Worm (Caenorhabditis elegans) whole organism, late embryonic: Measurements from ENCODE around the gene T04C12.7.

Source experiments
- K02D7.2 ChIP-seq: sonication (generic microtip); optimal IDR thresholded peaks from 2 replicates; lab custom pipeline; 2017; ENCODE audit warnings: mild to moderate bottlenecking, missing genetic modification characterization, missing compliant biosample characterization
- K09A11.1 ChIP-seq: sonication (generic microtip); optimal IDR thresholded peaks from 2 replicates; lab custom pipeline; 2017; ENCODE audit warnings: antibody characterized with exemption, mild to moderate bottlenecking, missing genetic modification characterization, missing compliant biosample characterization; ENCODE audit not compliant: insufficient read depth
- T23F11.4 ChIP-seq: fragments of 200-800 bp; sonication (Bioruptor generic); optimal IDR thresholded peaks from 2 replicates; lab custom pipeline; 2018; ENCODE audit warnings: mild to moderate bottlenecking, missing genetic modification characterization, missing compliant biosample characterization
- Y22D7AL.16 ChIP-seq: sonication (generic microtip); optimal IDR thresholded peaks from 2 replicates; lab custom pipeline; 2016; ENCODE audit warnings: missing genetic modification characterization, missing compliant biosample characterization
- ceh-18 ChIP-seq: sonication (generic microtip); optimal IDR thresholded peaks from 2 replicates; lab custom pipeline; 2016; ENCODE audit warnings: missing genetic modification characterization, missing compliant biosample characterization
- ceh-2 ChIP-seq: sonication (generic microtip); optimal IDR thresholded peaks from 2 replicates; lab custom pipeline; 2016; ENCODE audit warnings: missing genotype, missing genetic modification characterization, missing compliant biosample characterization
- ceh-22 ChIP-seq: sonication (generic microtip); optimal IDR thresholded peaks from 2 replicates; lab custom pipeline; 2017; ENCODE audit warnings: missing biosample characterization, missing genetic modification characterization
- ceh-30 ChIP-seq: fragments of 150-350 bp; optimal IDR thresholded peaks from 2 replicates; lab custom pipeline; 2014; ENCODE audit warnings: missing biosample characterization, missing genetic modification characterization
- ceh-31 ChIP-seq: sonication (generic microtip); optimal IDR thresholded peaks from 2 replicates; lab custom pipeline; 2016; ENCODE audit warnings: missing genetic modification characterization, missing compliant biosample characterization
- ceh-34 ChIP-seq: sonication (generic microtip); optimal IDR thresholded peaks from 2 replicates; lab custom pipeline; 2016; ENCODE audit warnings: mild to moderate bottlenecking, missing genetic modification characterization, missing compliant biosample characterization
- ceh-45 ChIP-seq: fragments of 200-800 bp; sonication (Bioruptor generic); IDR thresholded peaks from 2 replicates; pipeline ENCODE4 v1.3.6; 2022; ENCODE audit warnings: missing genetic modification reagents, missing genetic modification characterization, missing compliant biosample characterization
- elt-2 ChIP-seq: sonication (generic microtip); optimal IDR thresholded peaks from 2 replicates; lab custom pipeline; 2016; ENCODE audit warnings: missing genetic modification reagents, missing genetic modification characterization, missing compliant biosample characterization
- eyg-1 ChIP-seq: sonication (generic microtip); optimal IDR thresholded peaks from 2 replicates; lab custom pipeline; 2016; ENCODE audit warnings: missing genotype, missing genetic modification characterization, missing compliant biosample characterization
- fkh-10 ChIP-seq: fragments of 150-350 bp; optimal IDR thresholded peaks from 2 replicates; lab custom pipeline; 2014; ENCODE audit warnings: missing biosample characterization, missing genetic modification reagents, missing genetic modification characterization
- fkh-6 ChIP-seq: sonication (generic microtip); optimal IDR thresholded peaks from 2 replicates; lab custom pipeline; 2016; ENCODE audit warnings: missing genetic modification characterization, missing compliant biosample characterization
- gmeb-2 ChIP-seq: sonication (generic microtip); optimal IDR thresholded peaks from 2 replicates; lab custom pipeline; 2016; ENCODE audit warnings: missing genetic modification characterization, inconsistent platforms, missing compliant biosample characterization
- hlh-13 ChIP-seq: fragments of 200-800 bp; sonication (Bioruptor generic); optimal IDR thresholded peaks from 2 replicates; lab custom pipeline; 2018; ENCODE audit warnings: mild to moderate bottlenecking, missing genetic modification characterization, missing compliant biosample characterization
- hlh-30 ChIP-seq: sonication (generic microtip); optimal IDR thresholded peaks from 2 replicates; lab custom pipeline; 2017; ENCODE audit warnings: antibody characterized with exemption, missing genetic modification characterization, missing compliant biosample characterization; ENCODE audit not compliant: insufficient read depth
- hlh-6 ChIP-seq: sonication (generic microtip); optimal IDR thresholded peaks from 2 replicates; lab custom pipeline; 2016; ENCODE audit warnings: missing genotype, missing genetic modification characterization, missing compliant biosample characterization
- hlh-8 ChIP-seq: sonication (generic microtip); optimal IDR thresholded peaks from 2 replicates; lab custom pipeline; 2016; ENCODE audit warnings: missing genotype, missing genetic modification characterization, missing compliant biosample characterization
- mec-3 ChIP-seq: sonication (generic microtip); optimal IDR thresholded peaks from 2 replicates; lab custom pipeline; 2016; ENCODE audit warnings: borderline replicate concordance, missing genetic modification characterization, missing compliant biosample characterization
- nfya-1 ChIP-seq: sonication (generic microtip); optimal IDR thresholded peaks from 2 replicates; lab custom pipeline; 2017; ENCODE audit warnings: missing genetic modification characterization, mild to moderate bottlenecking, missing compliant biosample characterization, antibody characterized with exemption, moderate library complexity
- nhr-232 ChIP-seq: sonication (generic microtip); optimal IDR thresholded peaks from 2 replicates; lab custom pipeline; 2016; ENCODE audit warnings: missing genetic modification characterization, missing compliant biosample characterization
- npax-4 ChIP-seq: sonication (generic microtip); optimal IDR thresholded peaks from 2 replicates; lab custom pipeline; 2016; ENCODE audit warnings: missing genetic modification characterization, missing compliant biosample characterization
- pag-3 ChIP-seq: sonication (generic microtip); optimal IDR thresholded peaks from 2 replicates; lab custom pipeline; 2016; ENCODE audit warnings: missing compliant biosample characterization, missing genetic modification characterization, borderline replicate concordance
- pax-1 ChIP-seq: fragments of 150-350 bp; optimal IDR thresholded peaks from 2 replicates; lab custom pipeline; 2014; ENCODE audit warnings: missing biosample characterization, missing genetic modification characterization
- pha-2 ChIP-seq: sonication (generic microtip); optimal IDR thresholded peaks from 2 replicates; lab custom pipeline; 2017; ENCODE audit warnings: mild to moderate bottlenecking, missing genetic modification characterization, missing compliant biosample characterization
- pqm-1 ChIP-seq: sonication (generic microtip); optimal IDR thresholded peaks from 2 replicates; lab custom pipeline; 2016; ENCODE audit warnings: missing genetic modification characterization, missing compliant biosample characterization
- pros-1 ChIP-seq: fragments of 150-350 bp; optimal IDR thresholded peaks from 2 replicates; lab custom pipeline; 2014; ENCODE audit warnings: missing biosample characterization, missing genetic modification reagents, missing genetic modification characterization
- ref-2 ChIP-seq: sonication (generic microtip); optimal IDR thresholded peaks from 2 replicates; lab custom pipeline; 2016; ENCODE audit warnings: missing genetic modification characterization, missing compliant biosample characterization
- rnt-1 ChIP-seq: sonication (generic microtip); optimal IDR thresholded peaks from 2 replicates; lab custom pipeline; 2016; ENCODE audit warnings: missing genetic modification characterization, missing compliant biosample characterization
- sdc-2 ChIP-seq: sonication (generic microtip); optimal IDR thresholded peaks from 2 replicates; lab custom pipeline; 2016; ENCODE audit warnings: missing genotype, missing genetic modification characterization, missing compliant biosample characterization
- sox-2 ChIP-seq: fragments of 200-800 bp; sonication (Bioruptor generic); IDR thresholded peaks from 2 replicates; pipeline ENCODE4 v1.3.6; 2022; ENCODE audit warnings: missing genetic modification reagents, missing genetic modification characterization, missing compliant biosample characterization
- sox-4 ChIP-seq: sonication (generic microtip); optimal IDR thresholded peaks from 2 replicates; lab custom pipeline; 2017; ENCODE audit warnings: mild to moderate bottlenecking, missing genetic modification characterization, inconsistent platforms, missing compliant biosample characterization
- syd-9 ChIP-seq: sonication (generic microtip); optimal IDR thresholded peaks from 2 replicates; lab custom pipeline; 2016; ENCODE audit warnings: mild to moderate bottlenecking, missing genetic modification characterization, moderate library complexity, missing compliant biosample characterization
- tbx-2 ChIP-seq: sonication (generic microtip); optimal IDR thresholded peaks from 2 replicates; lab custom pipeline; 2016; ENCODE audit warnings: missing genetic modification characterization, missing compliant biosample characterization
- tbx-7 ChIP-seq: sonication (generic microtip); optimal IDR thresholded peaks from 2 replicates; lab custom pipeline; 2016; ENCODE audit warnings: missing genotype, missing genetic modification characterization, missing compliant biosample characterization
- unc-3 ChIP-seq, 2 experiments: fragments of 200-800 bp in 1 of 2; sonication (Bioruptor generic) in 1 of 2; sonication (generic microtip) in 1 of 2; conservative IDR thresholded peaks in 1 of 2; optimal IDR thresholded peaks in 1 of 2; 2 replicates each; pipeline versions ENCODE4 v1.3.6 to Lab custom; 2016 to 2022; ENCODE audit warnings: missing compliant biosample characterization in 2 of 2, missing genetic modification characterization in 2 of 2, missing genetic modification reagents in 1 of 2
- unc-42 ChIP-seq: sonication (generic microtip); optimal IDR thresholded peaks from 2 replicates; lab custom pipeline; 2016; ENCODE audit warnings: missing genotype, missing genetic modification characterization, missing compliant biosample characterization
- unc-55 ChIP-seq: sonication (generic microtip); optimal IDR thresholded peaks from 2 replicates; lab custom pipeline; 2017; ENCODE audit warnings: missing biosample characterization, missing genetic modification reagents, missing genetic modification characterization
- ztf-16 ChIP-seq: sonication (generic microtip); optimal IDR thresholded peaks from 2 replicates; lab custom pipeline; 2017; ENCODE audit warnings: missing genetic modification characterization, missing compliant biosample characterization

The T04C12.7 gene

ce11 chrV:11078104-11078724, 24.3 kb downstream of the T04C12.7 start, which contains the start of gene act-2 (continued):
- TF ChIP-seq pag-3 (no peak), fkh-10 (GFP tag; lab: Kevin White, UChicago) (no peak), pha-2 (no peak), pax-1 (tag; lab: Kevin White, UChicago) (peak; percentile 13), K09A11.1 (tag; lab: Kevin White, UChicago) (no peak), nhr-232 (no peak), unc-42 (peak; percentile 58)

- no peak for TF ChIP-seq unc-3 (GFP tag; conservative IDR thresholded peaks at IDR 0.05; lab: Robert Waterston, UW)
- no peak for TF ChIP-seq unc-3 (tag; optimal IDR thresholded peaks at IDR 0.05; lab: Kevin White, UChicago)
- no peak for TF ChIP-seq tbx-7 (tag; lab: Kevin White, UChicago)
- no peak for TF ChIP-seq sox-4 (tag; lab: Kevin White, UChicago)
- TF ChIP-seq ztf-16 (tag; lab: Kevin White, UChicago), result no peak
- no peak for TF ChIP-seq syd-9 (tag; lab: Kevin White, UChicago)
- TF ChIP-seq ref-2 (tag; lab: Kevin White, UChicago), result no peak
Measured at ce11 chrV:11078874-11079273, 24.9 kb downstream of the T04C12.7 start.

ce11 chrV:11080345-11081102, 26.6 kb downstream of the T04C12.7 start, which contains the start of gene act-1:
Gene act-1, plus strand, starts transcription at chrV:11081052.
- TF ChIP-seq fkh-6 (tag; lab: Kevin White, UChicago) (peak; percentile 14), nfya-1 (tag; lab: Kevin White, UChicago) (peak; percentile 88), pros-1 (tag; lab: Kevin White, UChicago) (no peak), ceh-30 (tag; lab: Kevin White, UChicago) (no peak), elt-2 (tag; lab: Kevin White, UChicago) (peak; percentile 95), ceh-18 (tag; lab: Kevin White, UChicago) (peak; percentile 84), ceh-31 (tag; lab: Kevin White, UChicago) (peak; percentile 55), Y22D7AL.16 (no peak), sdc-2 (tag; lab: Kevin White, UChicago) (peak; percentile 14), ref-2 (tag; lab: Kevin White, UChicago) (peak; percentile 56), tbx-2 (tag; lab: Kevin White, UChicago) (peak; percentile 5), ceh-34 (tag; lab: Kevin White, UChicago) (peak; percentile 69), unc-55 (GFP tag; lab: Kevin White, UChicago) (peak; percentile 67), syd-9 (tag; lab: Kevin White, UChicago) (peak; percentile 13), K02D7.2 (tag; lab: Kevin White, UChicago) (no peak), rnt-1 (tag; lab: Kevin White, UChicago) (peak; percentile 47), mec-3 (tag; lab: Kevin White, UChicago) (no peak)

ce11 chrV:11082475-11082874, 28.5 kb downstream of the T04C12.7 start:
- no peak for TF ChIP-seq sox-4 (tag; lab: Kevin White, UChicago)
- TF ChIP-seq hlh-6 (tag; lab: Kevin White, UChicago), result no peak
- TF ChIP-seq rnt-1 (tag; lab: Kevin White, UChicago), result peak; percentile 76
- TF ChIP-seq ceh-34 (tag; lab: Kevin White, UChicago), result peak; percentile 54
- no peak for TF ChIP-seq ceh-45
- no peak for TF ChIP-seq pag-3
- TF ChIP-seq ceh-2 (tag; lab: Kevin White, UChicago), result no peak
- TF ChIP-seq unc-3 (GFP tag; conservative IDR thresholded peaks at IDR 0.05; lab: Robert Waterston, UW), result no peak
- no peak for TF ChIP-seq unc-3 (tag; optimal IDR thresholded peaks at IDR 0.05; lab: Kevin White, UChicago)
- TF ChIP-seq sox-2 (GFP tag; lab: Robert Waterston, UW), result no peak
- no peak for TF ChIP-seq hlh-30 (tag; lab: Kevin White, UChicago)
- no peak for TF ChIP-seq ztf-16 (tag; lab: Kevin White, UChicago)
- TF ChIP-seq ceh-18 (tag; lab: Kevin White, UChicago), result peak; percentile 94
- TF ChIP-seq eyg-1 (tag; lab: Kevin White, UChicago), result no peak
- TF ChIP-seq npax-4 (tag; lab: Kevin White, UChicago), result no peak
- no peak for TF ChIP-seq ceh-22 (tag; lab: Kevin White, UChicago)
- TF ChIP-seq Y22D7AL.16, result no peak
- TF ChIP-seq T23F11.4 (GFP tag; lab: Kevin White, UChicago), result no peak
- no peak for TF ChIP-seq mec-3 (tag; lab: Kevin White, UChicago)
- TF ChIP-seq nhr-232, result no peak
- no peak for TF ChIP-seq hlh-13 (GFP tag; lab: Kevin White, UChicago)
- peak; percentile 16 for TF ChIP-seq ceh-31 (tag; lab: Kevin White, UChicago)
- TF ChIP-seq gmeb-2, result no peak
- peak; percentile 45 for TF ChIP-seq hlh-8 (tag; lab: Kevin White, UChicago)
- TF ChIP-seq nfya-1 (tag; lab: Kevin White, UChicago), result peak; percentile 61
- TF ChIP-seq fkh-6 (tag; lab: Kevin White, UChicago), result no peak
- TF ChIP-seq unc-42, result no peak
- no peak for TF ChIP-seq pqm-1 (tag; lab: Kevin White, UChicago)
